Worm (Caenorhabditis elegans) whole organism, young adult: ENCODE results near the gene nstp-3.

ENCODE experiments used
- ccch-3 ChIP-seq: fragments of 200-800 bp; sonication (Bioruptor generic); optimal IDR thresholded peaks from 2 replicates; lab custom pipeline; 2018; ENCODE audit warnings: mild to moderate bottlenecking, missing genetic modification characterization, missing compliant biosample characterization
- ceh-100 ChIP-seq: fragments of 200-800 bp; sonication (Bioruptor generic); IDR thresholded peaks from 2 replicates; pipeline ENCODE4 v1.3.6; 2022; ENCODE audit warnings: missing genetic modification reagents, missing genetic modification characterization, missing compliant biosample characterization
- ceh-58 ChIP-seq: fragments of 200-800 bp; sonication (Bioruptor generic); IDR thresholded peaks from 2 replicates; pipeline ENCODE4 v1.3.6; 2022; ENCODE audit warnings: missing genetic modification characterization, missing compliant biosample characterization
- chd-7 ChIP-seq: sonication (generic microtip); optimal IDR thresholded peaks from 2 replicates; lab custom pipeline; 2016; ENCODE audit warnings: mild to moderate bottlenecking, missing genetic modification characterization, moderate library complexity, missing compliant biosample characterization
- die-1 ChIP-seq: sonication (generic microtip); optimal IDR thresholded peaks from 2 replicates; lab custom pipeline; 2016; ENCODE audit warnings: missing genotype, mild to moderate bottlenecking, missing genetic modification characterization, missing compliant biosample characterization
- egl-44 ChIP-seq: fragments of 200-800 bp; sonication (Bioruptor generic); IDR thresholded peaks from 2 replicates; pipeline ENCODE4 v1.3.6; 2022; ENCODE audit warnings: missing genetic modification reagents, missing genetic modification characterization, missing compliant biosample characterization
- him-1 ChIP-seq: sonication (generic microtip); optimal IDR thresholded peaks from 2 replicates; lab custom pipeline; 2016; ENCODE audit warnings: missing genotype, missing genetic modification reagents, missing genetic modification characterization, missing compliant biosample characterization
- lir-1 ChIP-seq: fragments of 200-800 bp; sonication (Bioruptor generic); conservative IDR thresholded peaks from 2 replicates; pipeline ENCODE4 v1.3.6; 2022; ENCODE audit warnings: missing genetic modification reagents, missing genetic modification characterization, missing compliant biosample characterization
- pha-4 ChIP-seq: fragments of 150-350 bp; sonication (generic microtip); optimal IDR thresholded peaks from 2 replicates; lab custom pipeline; 2014; ENCODE audit warnings: missing biosample characterization, missing genetic modification reagents, missing genetic modification characterization
- rpc-1 ChIP-seq, 2 experiments: fragments of 150-350 bp in 1 of 2; sonication (generic microtip) in 1 of 2; optimal IDR thresholded peaks; 2 replicates each; lab custom pipeline; 2014 to 2018; ENCODE audit warnings: missing biosample characterization in 1 of 2, missing genetic modification characterization in 1 of 2, missing genetic modification reagents in 1 of 2, missing genotype in 1 of 2
- unc-130 ChIP-seq: sonication (generic microtip); optimal IDR thresholded peaks from 2 replicates; lab custom pipeline; 2016; ENCODE audit warnings: missing genetic modification reagents, missing genetic modification characterization, missing compliant biosample characterization

DNA sequence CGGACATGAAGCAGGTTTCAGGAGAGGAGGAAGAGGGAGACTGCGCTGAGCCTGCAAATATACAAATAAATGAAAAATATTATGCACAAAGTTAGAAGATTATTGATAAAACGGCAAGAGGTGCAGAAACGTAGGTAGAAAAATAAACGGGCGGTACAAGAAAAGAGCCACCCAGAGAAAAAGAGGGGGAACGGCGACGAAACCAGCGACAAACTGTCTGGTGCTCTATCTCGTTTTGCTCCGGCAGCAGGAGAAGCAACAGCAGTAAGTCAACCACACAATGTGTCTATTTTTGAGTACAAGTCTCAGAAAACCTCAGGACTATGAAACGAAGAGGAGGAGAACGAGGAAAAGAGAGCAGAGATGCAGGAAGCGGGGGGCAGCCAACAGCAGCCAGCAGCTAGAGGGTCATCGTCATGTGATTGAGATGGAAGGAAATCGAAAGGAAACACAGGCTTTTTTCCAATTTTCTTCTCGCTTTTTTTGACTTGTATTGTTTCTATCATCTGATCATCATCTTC is 47.7 kb upstream of the nstp-3 start, which contains the start of gene F26F12.3:
- TF ChIP-seq die-1 (peak; percentile 47), rpc-1 (optimal IDR thresholded peaks at IDR 0.05; lab: Kevin White, UChicago) (no peak), rpc-1 (tag; optimal IDR thresholded peaks at IDR 0.05; lab: Kevin White, UChicago) (no peak), ccch-3 (GFP tag; lab: Kevin White, UChicago) (no peak), pha-4 (tag; lab: Kevin White, UChicago) (no peak), chd-7 (tag; lab: Kevin White, UChicago) (peak; percentile 75), egl-44 (GFP tag; lab: Robert Waterston, UW) (peak; percentile 59; the same call in 1 of the 2 replicates), ceh-58 (no peak), ceh-100 (GFP tag; lab: Robert Waterston, UW) (no peak), him-1 (tag; lab: Kevin White, UChicago) (no peak), lir-1 (GFP tag; lab: Robert Waterston, UW) (peak; percentile 38; the same call in 1 of the 2 replicates), unc-130 (no peak)
